Worm (Caenorhabditis elegans): ENCODE data around the gene cisd-1.

cisd-1 gene

DNA sequence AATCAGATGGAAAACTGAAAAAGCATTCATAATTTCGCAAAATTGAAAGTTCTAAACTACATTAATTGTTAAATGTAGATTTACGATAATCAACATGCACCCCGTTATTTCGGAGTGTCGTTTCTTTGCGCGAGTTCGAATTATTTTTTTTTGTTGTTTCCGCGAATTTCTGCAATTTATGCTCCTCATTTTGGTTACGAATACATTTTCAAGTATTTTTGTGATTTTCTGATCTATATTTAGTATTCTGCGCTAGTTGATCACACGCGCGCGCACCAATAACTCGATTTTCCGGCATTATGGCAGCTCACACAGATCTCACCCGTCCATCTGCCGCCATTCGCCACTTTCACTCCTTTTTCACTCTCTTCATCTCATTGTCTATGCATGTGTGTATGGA lies 29.2 kb downstream of the cisd-1 start, which contains the start of gene VW02B12L.2:
Gene VW02B12L.2 (minus strand): TSS at position 65 of the 400 bp plus-strand sequence.
- TF ChIP-seq gei-17 (GFP tag; optimal IDR thresholded peaks at IDR 0.05) = no peak
- TF ChIP-seq Y53F4B.3 (GFP tag; IDR thresholded peaks at IDR 0.05) = no peak
- no peak for TF ChIP-seq repo-1 (tag; optimal IDR thresholded peaks at IDR 0.05)
- TF ChIP-seq efl-1 (GFP tag; optimal IDR thresholded peaks at IDR 0.05) = peak; percentile 73
- no peak for TF ChIP-seq ztf-22 (GFP tag; optimal IDR thresholded peaks at IDR 0.05)
- peak; percentile 80 for TF ChIP-seq madf-6 (GFP tag; IDR thresholded peaks at IDR 0.05)
- TF ChIP-seq aptf-3 (GFP tag; IDR thresholded peaks at IDR 0.05) = no peak
- peak; percentile 16; the same call in 1 of the 2 replicates for TF ChIP-seq ceh-91 (GFP tag; IDR thresholded peaks at IDR 0.05)
- no peak for TF ChIP-seq nfya-2 (GFP tag; IDR thresholded peaks at IDR 0.05)
- TF ChIP-seq aptf-2 (GFP tag; conservative IDR thresholded peaks at IDR 0.05) = no peak
- TF ChIP-seq hmg-1.2 (GFP tag; IDR thresholded peaks at IDR 0.05) = 0 out of 2 replicates have a peak, but pooled peaks have one; percentile 4
- TF ChIP-seq akir-1 (GFP tag; optimal IDR thresholded peaks at IDR 0.05) = no peak
- no peak for TF ChIP-seq nhr-179 (tag; optimal IDR thresholded peaks at IDR 0.05)
- peak in 1 of 3 experiments; percentile 36 for TF ChIP-seq lin-35 (GFP tag; optimal IDR thresholded peaks at IDR 0.05)
- no peak for TF ChIP-seq lir-1 (GFP tag; conservative IDR thresholded peaks at IDR 0.05)
- peak; percentile 89 for TF ChIP-seq attf-3 (GFP tag; conservative IDR thresholded peaks at IDR 0.05)
- TF ChIP-seq madf-3 (GFP tag; IDR thresholded peaks at IDR 0.05) = 0 out of 2 replicates have a peak, but pooled peaks have one; percentile 40
- no peak for TF ChIP-seq die-1 (tag; optimal IDR thresholded peaks at IDR 0.05)
- no peak for TF ChIP-seq rpc-1 (optimal IDR thresholded peaks at IDR 0.05)
- no peak for TF ChIP-seq rpc-1 (tag; optimal IDR thresholded peaks at IDR 0.05)
- TF ChIP-seq somi-1 (GFP tag; optimal IDR thresholded peaks at IDR 0.05) = no peak
- peak; percentile 21 for TF ChIP-seq attf-5 (GFP tag; optimal IDR thresholded peaks at IDR 0.05)
- no peak for TF ChIP-seq snpc-1.1 (tag; optimal IDR thresholded peaks at IDR 0.05; ENCODE audit: insufficient read depth)
- no peak for TF ChIP-seq nfyb-1 (GFP tag; IDR thresholded peaks at IDR 0.05)
- TF ChIP-seq athp-1 (tag; optimal IDR thresholded peaks at IDR 0.05) = no peak
- no peak for TF ChIP-seq sea-2 (GFP tag; IDR thresholded peaks at IDR 0.05)
- TF ChIP-seq F37B4.10 (GFP tag; IDR thresholded peaks at IDR 0.05) = no peak
- TF ChIP-seq dpl-1 (GFP tag; optimal IDR thresholded peaks at IDR 0.05) = peak; percentile 38
- TF ChIP-seq let-607 (tag; optimal IDR thresholded peaks at IDR 0.05) = no peak
- no peak for TF ChIP-seq mes-4 (tag; optimal IDR thresholded peaks at IDR 0.05)
- TF ChIP-seq hmg-20 (GFP tag; IDR thresholded peaks at IDR 0.05) = no peak
- no peak for TF ChIP-seq F23B12.7 (tag; optimal IDR thresholded peaks at IDR 0.05; ENCODE audit: insufficient read depth)
- peak; percentile 26 for TF ChIP-seq F33H1.4 (GFP tag; IDR thresholded peaks at IDR 0.05)
- TF ChIP-seq Y56A3A.18 (GFP tag; IDR thresholded peaks at IDR 0.05) = no peak
- TF ChIP-seq B0019.2 (GFP tag; conservative IDR thresholded peaks at IDR 0.05) = no peak
- TF ChIP-seq lsl-1 (GFP tag; optimal IDR thresholded peaks at IDR 0.05) = peak; percentile 16
- no peak for TF ChIP-seq lag-1 (GFP tag; IDR thresholded peaks at IDR 0.05)

DNA sequence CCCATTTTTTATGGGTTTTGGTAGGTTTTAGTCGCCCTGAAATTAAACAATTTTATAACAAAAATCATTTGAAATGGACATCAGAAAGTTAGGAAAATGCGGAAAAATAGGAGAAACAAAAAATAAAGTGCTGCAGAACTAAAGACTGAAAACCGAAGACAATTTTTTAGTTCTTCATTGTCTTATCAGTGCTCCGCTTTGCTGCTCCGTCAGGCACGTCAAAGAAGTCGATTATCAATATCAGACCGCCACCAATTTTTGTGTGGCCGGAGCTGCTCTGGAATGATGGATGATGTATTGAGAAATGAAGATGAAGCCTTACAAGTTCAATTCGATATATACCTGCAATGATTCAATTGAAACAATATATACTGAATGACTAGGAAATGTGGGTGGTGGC lies 31.0 kb downstream of the cisd-1 start, which contains the start of gene vha-6:
Gene vha-6 (minus strand): TSS at position 36 of the 400 bp plus-strand sequence.
- no peak for TF ChIP-seq sdz-38 (tag; optimal IDR thresholded peaks at IDR 0.05)
- TF ChIP-seq F37B4.10 (GFP tag; IDR thresholded peaks at IDR 0.05) = no peak
- peak; percentile 96 for TF ChIP-seq nhr-80 (tag; optimal IDR thresholded peaks at IDR 0.05)
- TF ChIP-seq rpc-1 (optimal IDR thresholded peaks at IDR 0.05) = no peak
- TF ChIP-seq rpc-1 (tag; optimal IDR thresholded peaks at IDR 0.05) = no peak
- TF ChIP-seq madf-6 (GFP tag; IDR thresholded peaks at IDR 0.05) = no peak

All from whole organism, young adult.